Worm (Caenorhabditis elegans): ENCODE data around the gene Y37H2A.12.

Y37H2A.12 gene

ce11 chrV:18142549-18142948, 11.6 kb upstream of the Y37H2A.12 start, which contains the start of gene Y37H2A.13:
Y37H2A.13 (plus strand) TSS chrV:18142849.
- TF ChIP-seq him-1 (tag; optimal IDR thresholded peaks at IDR 0.05) (no peak), dao-5 (tag; optimal IDR thresholded peaks at IDR 0.05) (no peak), W03F9.2 (tag; optimal IDR thresholded peaks at IDR 0.05) (no peak)

ce11 chrV:18141161-18141560, 10.2 kb upstream of the Y37H2A.12 start, which contains the start of gene Y37H2A.11:
Y37H2A.11 (plus strand) TSS chrV:18141461.
- TF ChIP-seq W03F9.2 (tag; optimal IDR thresholded peaks at IDR 0.05) (no peak), dao-5 (tag; optimal IDR thresholded peaks at IDR 0.05) (no peak), him-1 (tag; optimal IDR thresholded peaks at IDR 0.05) (no peak)

- TF ChIP-seq W03F9.2 (tag; optimal IDR thresholded peaks at IDR 0.05), result no peak
- TF ChIP-seq dao-5 (tag; optimal IDR thresholded peaks at IDR 0.05), result no peak
- no peak for TF ChIP-seq him-1 (tag; optimal IDR thresholded peaks at IDR 0.05)
Observed at ce11 chrV:18138695-18139094, 7.8 kb upstream of the Y37H2A.12 start, which contains the start of gene Y37H2A.10. Y37H2A.10 (plus strand) TSS chrV:18138995.

ce11 chrV:18137679-18138078, 6.8 kb upstream of the Y37H2A.12 start:
- TF ChIP-seq dao-5 (tag; optimal IDR thresholded peaks at IDR 0.05) (no peak), W03F9.2 (tag; optimal IDR thresholded peaks at IDR 0.05) (no peak), him-1 (tag; optimal IDR thresholded peaks at IDR 0.05) (no peak)

- TF ChIP-seq dao-5 (tag; optimal IDR thresholded peaks at IDR 0.05), result no peak
- TF ChIP-seq him-1 (tag; optimal IDR thresholded peaks at IDR 0.05), result no peak
- no peak for TF ChIP-seq W03F9.2 (tag; optimal IDR thresholded peaks at IDR 0.05)
Observed at ce11 chrV:18134378-18134777, 3.4 kb upstream of the Y37H2A.12 start, which contains the start of gene Y37H2A.7. Y37H2A.7 (minus strand) TSS chrV:18134478.

- no peak for TF ChIP-seq W03F9.2 (tag; optimal IDR thresholded peaks at IDR 0.05)
- no peak for TF ChIP-seq him-1 (tag; optimal IDR thresholded peaks at IDR 0.05)
- TF ChIP-seq dao-5 (tag; optimal IDR thresholded peaks at IDR 0.05), result no peak
Observed at ce11 chrV:18133177-18133576, 2.2 kb upstream of the Y37H2A.12 start, which contains the start of gene Y37H2A.18. Y37H2A.18 (minus strand) TSS chrV:18133277.

- TF ChIP-seq W03F9.2 (tag; optimal IDR thresholded peaks at IDR 0.05) (no peak), him-1 (tag; optimal IDR thresholded peaks at IDR 0.05) (no peak), dao-5 (tag; optimal IDR thresholded peaks at IDR 0.05) (no peak)
Observed at ce11 chrV:18128545-18128944, 2.4 kb downstream of the Y37H2A.12 start.

- TF ChIP-seq dao-5 (tag; optimal IDR thresholded peaks at IDR 0.05), result no peak
- TF ChIP-seq W03F9.2 (tag; optimal IDR thresholded peaks at IDR 0.05), result no peak
- TF ChIP-seq him-1 (tag; optimal IDR thresholded peaks at IDR 0.05), result no peak
Observed at ce11 chrV:18127192-18127591, 3.7 kb downstream of the Y37H2A.12 start, which contains the start of gene fbxa-211. fbxa-211 (plus strand) TSS chrV:18127519.

- TF ChIP-seq him-1 (tag; optimal IDR thresholded peaks at IDR 0.05) (no peak), W03F9.2 (tag; optimal IDR thresholded peaks at IDR 0.05) (no peak), dao-5 (tag; optimal IDR thresholded peaks at IDR 0.05) (no peak)
Observed at ce11 chrV:18125075-18125474, 5.9 kb downstream of the Y37H2A.12 start, which contains the start of gene fbxa-210. fbxa-210 (plus strand) TSS chrV:18125375.

- no peak for TF ChIP-seq him-1 (tag; optimal IDR thresholded peaks at IDR 0.05)
- TF ChIP-seq dao-5 (tag; optimal IDR thresholded peaks at IDR 0.05), result no peak
- TF ChIP-seq W03F9.2 (tag; optimal IDR thresholded peaks at IDR 0.05), result no peak
Observed at ce11 chrV:18123639-18124038, 7.3 kb downstream of the Y37H2A.12 start, which contains the start of gene fbxa-107. fbxa-107 (plus strand) TSS chrV:18123939.

- TF ChIP-seq dao-5 (tag; optimal IDR thresholded peaks at IDR 0.05) (no peak), W03F9.2 (tag; optimal IDR thresholded peaks at IDR 0.05) (no peak), him-1 (tag; optimal IDR thresholded peaks at IDR 0.05) (no peak)
Observed at ce11 chrV:18109449-18109848, 21.5 kb downstream of the Y37H2A.12 start.

- no peak for TF ChIP-seq him-1 (tag; optimal IDR thresholded peaks at IDR 0.05)
- no peak for TF ChIP-seq dao-5 (tag; optimal IDR thresholded peaks at IDR 0.05)
- TF ChIP-seq W03F9.2 (tag; optimal IDR thresholded peaks at IDR 0.05), result no peak
Observed at ce11 chrV:18107969-18108368, 23.0 kb downstream of the Y37H2A.12 start, which contains the start of gene Y37H2A.1. Y37H2A.1 (plus strand) TSS chrV:18108269.

- TF ChIP-seq W03F9.2 (tag; optimal IDR thresholded peaks at IDR 0.05), result no peak
- TF ChIP-seq him-1 (tag; optimal IDR thresholded peaks at IDR 0.05), result no peak
- no peak for TF ChIP-seq dao-5 (tag; optimal IDR thresholded peaks at IDR 0.05)
Observed at ce11 chrV:18106055-18106454, 24.9 kb downstream of the Y37H2A.12 start.

- TF ChIP-seq him-1 (tag; optimal IDR thresholded peaks at IDR 0.05) (no peak), dao-5 (tag; optimal IDR thresholded peaks at IDR 0.05) (no peak), W03F9.2 (tag; optimal IDR thresholded peaks at IDR 0.05) (no peak)
Observed at ce11 chrV:18098387-18098786, 32.5 kb downstream of the Y37H2A.12 start, which contains the start of gene par-4. par-4 (plus strand) TSS chrV:18098687.

ce11 chrV:18093941-18094340, 37.0 kb downstream of the Y37H2A.12 start:
- no peak for TF ChIP-seq dao-5 (tag; optimal IDR thresholded peaks at IDR 0.05)
- no peak for TF ChIP-seq him-1 (tag; optimal IDR thresholded peaks at IDR 0.05)
- no peak for TF ChIP-seq W03F9.2 (tag; optimal IDR thresholded peaks at IDR 0.05)
